Fruit fly (Drosophila melanogaster) whole organism, embryonic: ENCODE results near the gene SCaMC.

Experiments
- Abd-B ChIP-seq: fragments of 200-800 bp; sonication (Bioruptor generic); optimal IDR thresholded peaks from 2 replicates; lab custom pipeline; 2018; ENCODE audit warnings: missing biosample characterization, mild to moderate bottlenecking, missing genetic modification characterization, moderate library complexity
- Asciz ChIP-seq: fragments of 200-800 bp; sonication (Bioruptor generic); optimal IDR thresholded peaks from 2 replicates; lab custom pipeline; 2017; ENCODE audit warnings: missing biosample characterization, mild to moderate bottlenecking, missing genetic modification characterization, missing genetic modification reagents
- BEAF-32 ChIP-seq: fragments of 200-800 bp; sonication (Bioruptor generic); optimal IDR thresholded peaks from 3 replicates; lab custom pipeline; 2017; ENCODE audit warnings: missing biosample characterization, missing genetic modification characterization, mild to moderate bottlenecking, moderate library complexity, missing genetic modification reagents
- CG10209 ChIP-seq: fragments of 200-800 bp; sonication (Bioruptor generic); optimal IDR thresholded peaks from 3 replicates; lab custom pipeline; 2017; ENCODE audit warnings: missing biosample characterization, mild to moderate bottlenecking, missing genetic modification characterization, missing genetic modification reagents
- CG10321 ChIP-seq: fragments of 200-800 bp; sonication (Bioruptor generic); IDR thresholded peaks from 2 replicates; pipeline ENCODE4 v1.3.6; 2022; ENCODE audit warnings: missing biosample characterization, missing genetic modification characterization
- CG11560 ChIP-seq: fragments of 200-800 bp; sonication (Bioruptor generic); IDR thresholded peaks from 3 replicates; pipeline ENCODE4 v1.3.6; 2022; ENCODE audit warnings: missing biosample characterization, missing genetic modification characterization
- CG11695 ChIP-seq: fragments of 200-800 bp; sonication (Bioruptor generic); IDR thresholded peaks from 3 replicates; pipeline ENCODE4 v1.3.6; 2022; ENCODE audit warnings: missing biosample characterization, missing genetic modification characterization
- CG12659 ChIP-seq: fragments of 200-800 bp; sonication (Bioruptor generic); optimal IDR thresholded peaks from 3 replicates; lab custom pipeline; 2017; ENCODE audit warnings: mild to moderate bottlenecking, missing biosample characterization, missing genetic modification reagents, missing genetic modification characterization
- CG12744 ChIP-seq: fragments of 200-800 bp; sonication (Bioruptor generic); optimal IDR thresholded peaks from 2 replicates; lab custom pipeline; 2016; ENCODE audit warnings: missing biosample characterization, missing genetic modification characterization
- CG14710 ChIP-seq: fragments of 200-800 bp; sonication (Bioruptor generic); optimal IDR thresholded peaks from 3 replicates; lab custom pipeline; 2019; ENCODE audit warnings: missing biosample characterization, mild to moderate bottlenecking, missing genetic modification characterization, moderate library complexity
- CG14860 ChIP-seq: fragments of 200-800 bp; sonication (Bioruptor generic); IDR thresholded peaks from 3 replicates; pipeline ENCODE4 v1.3.6; 2022; ENCODE audit warnings: missing biosample characterization, missing genetic modification characterization; ENCODE audit not compliant: partially characterized antibody
- CG15269 ChIP-seq: fragments of 200-800 bp; sonication (Bioruptor generic); optimal IDR thresholded peaks from 2 replicates; lab custom pipeline; 2018; ENCODE audit warnings: missing biosample characterization, mild to moderate bottlenecking, missing genetic modification characterization, moderate library complexity
- CG15514 ChIP-seq: fragments of 200-800 bp; sonication (Bioruptor generic); optimal IDR thresholded peaks from 3 replicates; lab custom pipeline; 2017; ENCODE audit warnings: missing biosample characterization, missing genetic modification characterization, mild to moderate bottlenecking, moderate library complexity, missing genetic modification reagents
- CG16779 ChIP-seq: fragments of 200-800 bp; sonication (Bioruptor generic); IDR thresholded peaks from 2 replicates; pipeline ENCODE4 v1.3.6; 2022; ENCODE audit warnings: missing biosample characterization, missing genetic modification characterization
- CG17385 ChIP-seq: fragments of 200-800 bp; sonication (Bioruptor generic); optimal IDR thresholded peaks from 3 replicates; lab custom pipeline; 2018; ENCODE audit warnings: missing biosample characterization, mild to moderate bottlenecking, missing genetic modification characterization
- CG18011 ChIP-seq: fragments of 200-800 bp; sonication (Bioruptor generic); optimal IDR thresholded peaks from 2 replicates; lab custom pipeline; 2017; ENCODE audit warnings: missing biosample characterization, missing genetic modification characterization, mild to moderate bottlenecking, moderate library complexity, missing genotype
- CG5180 ChIP-seq: fragments of 200-800 bp; sonication (Bioruptor generic); optimal IDR thresholded peaks from 3 replicates; lab custom pipeline; 2017; ENCODE audit warnings: missing biosample characterization, missing genetic modification characterization, mild to moderate bottlenecking, moderate library complexity, missing genetic modification reagents
- CG6765 ChIP-seq: fragments of 200-800 bp; sonication (Bioruptor generic); optimal IDR thresholded peaks from 3 replicates; lab custom pipeline; 2017; ENCODE audit warnings: missing biosample characterization, mild to moderate bottlenecking, missing genetic modification characterization
- CG7372 ChIP-seq: fragments of 200-800 bp; sonication (Bioruptor generic); IDR thresholded peaks from 2 replicates; pipeline ENCODE4 v1.3.6; 2022; ENCODE audit warnings: missing biosample characterization, missing genetic modification characterization
- CG7556 ChIP-seq: fragments of 200-800 bp; sonication (Bioruptor generic); optimal IDR thresholded peaks from 2 replicates; lab custom pipeline; 2017; ENCODE audit warnings: missing biosample characterization, mild to moderate bottlenecking, missing genetic modification characterization
- CTCF ChIP-seq: fragments of 200-800 bp; sonication (Bioruptor generic); optimal IDR thresholded peaks from 2 replicates; lab custom pipeline; 2017; ENCODE audit warnings: missing biosample characterization, mild to moderate bottlenecking, missing genetic modification characterization, moderate library complexity
- CkIIα-i1 ChIP-seq: fragments of 200-800 bp; sonication (Bioruptor generic); IDR thresholded peaks from 2 replicates; pipeline ENCODE4 v1.3.6; 2022; ENCODE audit warnings: missing biosample characterization, missing genetic modification characterization
- Fer1 ChIP-seq: fragments of 200-800 bp; sonication (Bioruptor generic); optimal IDR thresholded peaks from 2 replicates; lab custom pipeline; 2017; ENCODE audit warnings: missing biosample characterization, mild to moderate bottlenecking, missing genetic modification characterization
- Lim3 ChIP-seq: fragments of 200-800 bp; sonication (Bioruptor generic); IDR thresholded peaks from 2 replicates; pipeline ENCODE4 v1.3.6; 2022; ENCODE audit warnings: missing biosample characterization, missing genetic modification characterization
- Mrtf ChIP-seq: fragments of 200-800 bp; sonication (Bioruptor generic); IDR thresholded peaks from 3 replicates; pipeline ENCODE4 v1.3.6; 2022; ENCODE audit warnings: missing biosample characterization, missing genetic modification characterization
- Pdp1 ChIP-seq, 2 experiments: fragments of 200-800 bp; sonication (Bioruptor generic); optimal IDR thresholded peaks; 3 replicates each; lab custom pipeline; 2016; ENCODE audit warnings: missing biosample characterization in 2 of 2, missing genetic modification characterization in 2 of 2, mild to moderate bottlenecking in 1 of 2, moderate library complexity in 1 of 2
- Poxn ChIP-seq: fragments of 200-800 bp; sonication (Bioruptor generic); IDR thresholded peaks from 2 replicates; pipeline ENCODE4 v1.3.6; 2022; ENCODE audit warnings: missing biosample characterization, missing genetic modification characterization
- Ravus ChIP-seq: fragments of 200-800 bp; sonication (Bioruptor generic); IDR thresholded peaks from 2 replicates; pipeline ENCODE4 v1.3.6; 2022; ENCODE audit warnings: missing biosample characterization, missing genetic modification characterization
- Stat92E ChIP-seq, 3 experiments: fragments of >200 bp in 2 of 3; fragments of 200-800 bp in 1 of 3; sonication (Bioruptor generic) in 1 of 3; optimal IDR thresholded peaks; 2 replicates each; lab custom pipeline; 2017 to 2019; ENCODE audit warnings: missing biosample characterization in 3 of 3, missing genetic modification characterization in 3 of 3, mild to moderate bottlenecking in 1 of 3, moderate library complexity in 1 of 3
- ac ChIP-seq: fragments of 200-800 bp; sonication (Bioruptor generic); optimal IDR thresholded peaks from 3 replicates; lab custom pipeline; 2017; ENCODE audit warnings: missing biosample characterization, mild to moderate bottlenecking, missing genetic modification characterization
- btn ChIP-seq: fragments of 200-800 bp; sonication (Bioruptor generic); optimal IDR thresholded peaks from 2 replicates; lab custom pipeline; 2016; ENCODE audit warnings: missing biosample characterization, missing genetic modification characterization
- crc ChIP-seq: fragments of 200-800 bp; sonication (Bioruptor generic); optimal IDR thresholded peaks from 2 replicates; lab custom pipeline; 2016; ENCODE audit warnings: missing biosample characterization, missing genetic modification characterization
- croc ChIP-seq: fragments of 200-800 bp; sonication (Bioruptor generic); conservative IDR thresholded peaks from 3 replicates; pipeline ENCODE4 v1.3.6; 2022; ENCODE audit warnings: missing biosample characterization, missing genetic modification characterization
- crol ChIP-seq: fragments of 200-800 bp; sonication (Bioruptor generic); IDR thresholded peaks from 2 replicates; pipeline ENCODE4 v1.3.6; 2022; ENCODE audit warnings: missing biosample characterization, missing genetic modification characterization
- da ChIP-seq: fragments of 200-800 bp; sonication (Bioruptor generic); optimal IDR thresholded peaks from 2 replicates; lab custom pipeline; 2016; ENCODE audit warnings: missing biosample characterization, missing genetic modification characterization
- dan ChIP-seq: fragments of 200-800 bp; sonication (Bioruptor generic); IDR thresholded peaks from 2 replicates; pipeline ENCODE4 v1.3.6; 2022; ENCODE audit warnings: missing biosample characterization, missing genetic modification characterization
- dmrt11E ChIP-seq: fragments of 200-800 bp; sonication (Bioruptor generic); optimal IDR thresholded peaks from 3 replicates; lab custom pipeline; 2018; ENCODE audit warnings: missing biosample characterization, mild to moderate bottlenecking, missing genetic modification characterization, moderate library complexity
- emc ChIP-seq: fragments of 200-800 bp; sonication (Bioruptor generic); optimal IDR thresholded peaks from 2 replicates; lab custom pipeline; 2016; ENCODE audit warnings: missing biosample characterization, missing genetic modification characterization
- eyg ChIP-seq: fragments of 200-800 bp; sonication (Bioruptor generic); optimal IDR thresholded peaks from 3 replicates; lab custom pipeline; 2016; ENCODE audit warnings: missing biosample characterization, missing genetic modification characterization
- gcm2 ChIP-seq: fragments of 200-800 bp; sonication (Bioruptor generic); optimal IDR thresholded peaks from 2 replicates; lab custom pipeline; 2016; ENCODE audit warnings: missing biosample characterization, missing genetic modification characterization
- gem ChIP-seq: fragments of 200-800 bp; sonication (Bioruptor generic); optimal IDR thresholded peaks from 2 replicates; lab custom pipeline; 2019; ENCODE audit warnings: missing biosample characterization, mild to moderate bottlenecking, missing genetic modification characterization, moderate library complexity
- kah ChIP-seq: fragments of 200-800 bp; sonication (Bioruptor generic); optimal IDR thresholded peaks from 2 replicates; lab custom pipeline; 2018; ENCODE audit warnings: missing biosample characterization, mild to moderate bottlenecking, missing genetic modification characterization
- maf-S ChIP-seq: fragments of 200-800 bp; sonication (Bioruptor generic); optimal IDR thresholded peaks from 2 replicates; lab custom pipeline; 2016; ENCODE audit warnings: missing biosample characterization, missing genetic modification characterization
- sna ChIP-seq: fragments of 200-800 bp; sonication (Bioruptor generic); IDR thresholded peaks from 2 replicates; pipeline ENCODE4 v1.3.6; 2022; ENCODE audit warnings: missing biosample characterization, missing genetic modification characterization; ENCODE audit not compliant: partially characterized antibody
- sob ChIP-seq: fragments of 200-800 bp; sonication (Bioruptor generic); IDR thresholded peaks from 2 replicates; pipeline ENCODE4 v1.3.6; 2022; ENCODE audit warnings: missing biosample characterization, missing genetic modification characterization
- trh ChIP-seq: fragments of 200-800 bp; sonication (Bioruptor generic); optimal IDR thresholded peaks from 2 replicates; lab custom pipeline; 2016; ENCODE audit warnings: missing biosample characterization, missing genetic modification characterization
- ttk ChIP-seq: fragments of 200-800 bp; sonication (Bioruptor generic); IDR thresholded peaks from 2 replicates; pipeline ENCODE4 v2.1.2; 2022; ENCODE audit warnings: missing biosample characterization, missing genetic modification characterization
- wdn ChIP-seq: fragments of 200-800 bp; sonication (Bioruptor generic); IDR thresholded peaks from 2 replicates; pipeline ENCODE4 v1.3.6; 2022; ENCODE audit warnings: missing biosample characterization, missing genetic modification characterization
- z ChIP-seq: fragments of 200-800 bp; sonication (Bioruptor generic); IDR thresholded peaks from 3 replicates; pipeline ENCODE4 v1.3.6; 2022; ENCODE audit warnings: missing biosample characterization, missing genetic modification characterization
- zfh1 ChIP-seq: fragments of 200-800 bp; sonication (Bioruptor generic); IDR thresholded peaks from 3 replicates; pipeline ENCODE4 v1.3.6; 2022; ENCODE audit warnings: missing biosample characterization, missing genetic modification characterization

SCaMC gene

DNA sequence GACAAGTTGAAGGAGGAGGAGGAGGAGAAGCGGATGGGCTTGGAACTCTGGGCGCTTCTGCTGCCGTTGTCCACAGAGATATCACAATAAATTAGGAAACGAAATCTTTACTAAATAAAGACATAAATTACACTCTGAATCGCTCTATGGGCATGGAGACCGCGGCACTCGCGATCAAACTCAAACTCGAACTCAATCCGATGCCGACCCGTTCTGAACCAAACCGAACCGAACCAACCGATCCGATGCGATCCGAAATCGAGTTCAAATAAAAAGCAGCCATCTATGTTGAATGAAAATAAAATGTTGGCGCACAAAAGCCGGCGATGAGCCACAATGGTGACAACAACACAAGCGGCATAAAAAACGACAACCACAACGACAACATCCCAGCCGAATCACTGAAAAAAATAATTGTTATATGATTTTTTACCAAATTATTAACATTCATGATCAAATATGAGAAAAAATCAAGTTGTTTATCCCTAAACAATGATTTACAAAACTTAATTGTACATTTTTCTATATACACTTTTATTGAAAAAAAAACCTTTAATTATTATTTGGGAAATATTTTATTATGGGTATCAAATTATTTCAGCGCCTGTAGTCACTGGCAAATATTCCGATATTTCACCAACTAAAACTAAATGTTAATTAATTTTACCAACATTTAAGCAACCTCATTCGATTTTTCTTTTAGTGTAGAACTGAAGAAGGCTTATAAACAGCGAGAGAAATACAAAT is 42.4 kb upstream of the SCaMC start (continued):
- TF ChIP-seq ttk (GFP tag; lab: Robert Waterston, UW): peak; percentile 37
- TF ChIP-seq zfh1: peak; percentile 69; the same call in 2 of the 3 replicates
- TF ChIP-seq BEAF-32 (GFP tag; lab: Kevin White, UChicago): no peak
- no peak for TF ChIP-seq dan
- peak; percentile 37 for TF ChIP-seq eyg (GFP tag; lab: Kevin White, UChicago)
- TF ChIP-seq CG15269 (tag; lab: Kevin White, UChicago): peak; percentile 76
- peak in 1 of 3 experiments; percentile 85 for TF ChIP-seq Stat92E (GFP tag; optimal IDR thresholded peaks at IDR 0.05; lab: Kevin White, UChicago)
- no peak for TF ChIP-seq sna
- peak; percentile 74 for TF ChIP-seq CG17385 (GFP tag; lab: Kevin White, UChicago)
- TF ChIP-seq croc: peak; percentile 73
- peak; percentile 77; the same call in 2 of the 3 replicates for TF ChIP-seq CG11695 (GFP tag; lab: Robert Waterston, UW)
- TF ChIP-seq Ravus (GFP tag; lab: Robert Waterston, UW): no peak
- TF ChIP-seq kah (GFP tag; lab: Kevin White, UChicago): peak; percentile 46
- TF ChIP-seq CG10321 (GFP tag; lab: Robert Waterston, UW): no peak
- TF ChIP-seq crc (GFP tag; lab: Kevin White, UChicago): no peak
- TF ChIP-seq CG5180 (GFP tag; lab: Kevin White, UChicago): peak; percentile 93
- no peak for TF ChIP-seq CG16779
- TF ChIP-seq da (GFP tag; lab: Kevin White, UChicago): no peak
- no peak for TF ChIP-seq Fer1 (GFP tag; lab: Kevin White, UChicago)
- TF ChIP-seq CTCF: no peak
- peak; percentile 85 for TF ChIP-seq CG10209 (GFP tag; lab: Kevin White, UChicago)
- TF ChIP-seq sob: no peak; the same call in 1 of the 2 replicates
- peak; percentile 42 to 54 for TF ChIP-seq Pdp1 (GFP tag; optimal IDR thresholded peaks at IDR 0.05; lab: Kevin White, UChicago)
- TF ChIP-seq trh: peak; percentile 56
- no peak for TF ChIP-seq CG11560 (tag; lab: Robert Waterston, UW)
- peak; percentile 8 for TF ChIP-seq maf-S (GFP tag; lab: Kevin White, UChicago)
- no peak for TF ChIP-seq CG18011 (GFP tag; lab: Kevin White, UChicago)
- no peak for TF ChIP-seq CG14860 (GFP tag; lab: Robert Waterston, UW)
- peak; percentile 94 for TF ChIP-seq gem (tag; lab: Kevin White, UChicago)
- TF ChIP-seq CG15514 (GFP tag; lab: Kevin White, UChicago): no peak
- TF ChIP-seq CG14710: peak; percentile 96
- no peak for TF ChIP-seq CkIIα-i1 (GFP tag; lab: Robert Waterston, UW)
- no peak for TF ChIP-seq crol (GFP tag; lab: Robert Waterston, UW)
- TF ChIP-seq CG12659 (GFP tag; lab: Kevin White, UChicago): peak; percentile 72
- TF ChIP-seq CG7372 (GFP tag; lab: Robert Waterston, UW): no peak
- peak; percentile 97 for TF ChIP-seq dmrt11E (tag; lab: Kevin White, UChicago)
- TF ChIP-seq Poxn (GFP tag; lab: Robert Waterston, UW): no peak
- peak; percentile 76 for TF ChIP-seq Abd-B (GFP tag; lab: Kevin White, UChicago)
- no peak for TF ChIP-seq emc
- TF ChIP-seq ac (GFP tag; lab: Kevin White, UChicago): peak; percentile 53
- TF ChIP-seq wdn: no peak
- peak; percentile 62; the same call in 1 of the 3 replicates for TF ChIP-seq z (GFP tag; lab: Robert Waterston, UW)
- no peak for TF ChIP-seq CG12744 (GFP tag; lab: Kevin White, UChicago)
- peak; percentile 85 for TF ChIP-seq Asciz
- peak; percentile 88 for TF ChIP-seq CG7556 (GFP tag; lab: Kevin White, UChicago)
- TF ChIP-seq gcm2 (GFP tag; lab: Kevin White, UChicago): no peak
- no peak; the same call in 2 of the 3 replicates for TF ChIP-seq Mrtf (GFP tag; lab: Robert Waterston, UW)
- TF ChIP-seq Lim3 (GFP tag; lab: Robert Waterston, UW): no peak
- TF ChIP-seq btn (GFP tag; lab: Kevin White, UChicago): no peak
- peak; percentile 8 for TF ChIP-seq CG6765 (GFP tag; lab: Kevin White, UChicago)
